Fruit fly (Drosophila melanogaster) whole organism, embryonic: ENCODE results near the gene CG1233.

Source experiments
- Atf6 ChIP-seq: fragments of 200-800 bp; sonication (Bioruptor generic); IDR thresholded peaks from 2 replicates; pipeline ENCODE4 v1.3.6; 2022; ENCODE audit warnings: missing biosample characterization, missing genetic modification characterization
- Awh ChIP-seq: fragments of 200-800 bp; sonication (Bioruptor generic); IDR thresholded peaks from 2 replicates; pipeline ENCODE4, ENCODE4 v1.3.6; 2022; ENCODE audit warnings: missing biosample characterization, missing genetic modification characterization
- CG10209 ChIP-seq: fragments of 200-800 bp; sonication (Bioruptor generic); optimal IDR thresholded peaks from 3 replicates; lab custom pipeline; 2017; ENCODE audit warnings: missing biosample characterization, mild to moderate bottlenecking, missing genetic modification characterization, missing genetic modification reagents
- CG10431 ChIP-seq: fragments of 200-800 bp; sonication (Bioruptor generic); optimal IDR thresholded peaks from 3 replicates; lab custom pipeline; 2018; ENCODE audit warnings: missing biosample characterization, mild to moderate bottlenecking, missing genetic modification characterization
- CG12299 ChIP-seq: fragments of 200-800 bp; sonication (Bioruptor generic); optimal IDR thresholded peaks from 2 replicates; lab custom pipeline; 2018; ENCODE audit warnings: missing biosample characterization, mild to moderate bottlenecking, missing genetic modification characterization
- CG13424 ChIP-seq: fragments of 200-800 bp; sonication (Bioruptor generic); optimal IDR thresholded peaks from 2 replicates; lab custom pipeline; 2019; ENCODE audit warnings: missing biosample characterization, mild to moderate bottlenecking, missing genetic modification characterization, moderate library complexity
- CG14667 ChIP-seq: fragments of 200-800 bp; sonication (Bioruptor generic); IDR thresholded peaks from 2 replicates; pipeline ENCODE4 v1.3.6; 2022; ENCODE audit warnings: missing biosample characterization, missing genetic modification characterization
- CG15479 ChIP-seq: fragments of 200-800 bp; sonication (Bioruptor generic); optimal IDR thresholded peaks from 3 replicates; lab custom pipeline; 2019; ENCODE audit warnings: missing biosample characterization, mild to moderate bottlenecking, missing genetic modification characterization, moderate library complexity
- CG1602 ChIP-seq: fragments of 200-800 bp; sonication (Bioruptor generic); optimal IDR thresholded peaks from 3 replicates; lab custom pipeline; 2016; ENCODE audit warnings: missing biosample characterization, missing genetic modification characterization
- CG16863 ChIP-seq: fragments of 200-800 bp; sonication (Bioruptor generic); optimal IDR thresholded peaks from 3 replicates; lab custom pipeline; 2016; ENCODE audit warnings: missing biosample characterization, missing genetic modification characterization
- CG17328 ChIP-seq: fragments of 200-800 bp; sonication (Bioruptor generic); IDR thresholded peaks from 2 replicates; pipeline ENCODE4 v1.3.6; 2022; ENCODE audit warnings: missing biosample characterization, missing genetic modification characterization
- CG18011 ChIP-seq: fragments of 200-800 bp; sonication (Bioruptor generic); optimal IDR thresholded peaks from 2 replicates; lab custom pipeline; 2017; ENCODE audit warnings: missing biosample characterization, missing genetic modification characterization, mild to moderate bottlenecking, moderate library complexity, missing genotype
- CG32532 ChIP-seq: fragments of 200-800 bp; sonication (Bioruptor generic); IDR thresholded peaks from 2 replicates; pipeline ENCODE4 v1.3.6; 2022; ENCODE audit warnings: missing biosample characterization, missing genetic modification characterization
- CG32772 ChIP-seq: fragments of 200-800 bp; sonication (Bioruptor generic); IDR thresholded peaks from 2 replicates; pipeline ENCODE4 v1.3.6; 2022; ENCODE audit warnings: missing biosample characterization, missing genetic modification characterization
- CG3726 ChIP-seq: fragments of 200-800 bp; sonication (Bioruptor generic); IDR thresholded peaks from 3 replicates; pipeline ENCODE4, ENCODE4 v1.3.6; 2022; ENCODE audit warnings: missing biosample characterization, missing genetic modification characterization
- CG3847 ChIP-seq: fragments of 200-800 bp; sonication (Bioruptor generic); IDR thresholded peaks from 2 replicates; pipeline ENCODE4 v1.3.6; 2022; ENCODE audit warnings: missing biosample characterization, missing genetic modification characterization
- CG4617 ChIP-seq: fragments of 200-800 bp; sonication (Bioruptor generic); optimal IDR thresholded peaks from 3 replicates; lab custom pipeline; 2016; ENCODE audit warnings: missing biosample characterization, missing genetic modification characterization, borderline replicate concordance
- CG5953 ChIP-seq: fragments of 200-800 bp; sonication (Bioruptor generic); IDR thresholded peaks from 2 replicates; pipeline ENCODE4 v1.3.6; 2022; ENCODE audit warnings: missing biosample characterization, missing genetic modification characterization
- CG6654 ChIP-seq: fragments of 200-800 bp; sonication (Bioruptor generic); optimal IDR thresholded peaks from 2 replicates; lab custom pipeline; 2017; ENCODE audit warnings: missing biosample characterization, mild to moderate bottlenecking, missing genetic modification characterization
- CG7786 ChIP-seq: fragments of 200-800 bp; sonication (Bioruptor generic); optimal IDR thresholded peaks from 2 replicates; lab custom pipeline; 2016; ENCODE audit warnings: missing biosample characterization, missing genetic modification characterization
- CG7987 ChIP-seq: fragments of 200-800 bp; sonication (Bioruptor generic); optimal IDR thresholded peaks from 2 replicates; lab custom pipeline; 2018; ENCODE audit warnings: missing biosample characterization, mild to moderate bottlenecking, missing genetic modification characterization, moderate library complexity
- CG8478 ChIP-seq: fragments of >200 bp; optimal IDR thresholded peaks from 2 replicates; lab custom pipeline; 2018
- CG9727 ChIP-seq: fragments of 200-800 bp; sonication (Bioruptor generic); optimal IDR thresholded peaks from 3 replicates; lab custom pipeline; 2017; ENCODE audit warnings: missing biosample characterization, mild to moderate bottlenecking, missing genetic modification characterization
- Camta ChIP-seq: fragments of 200-800 bp; sonication (Bioruptor generic); optimal IDR thresholded peaks from 2 replicates; lab custom pipeline; 2016; ENCODE audit warnings: missing biosample characterization, missing genetic modification characterization
- Dp ChIP-seq: fragments of 200-800 bp; sonication (Bioruptor generic); optimal IDR thresholded peaks from 2 replicates; lab custom pipeline; 2018; ENCODE audit warnings: missing biosample characterization, mild to moderate bottlenecking, missing genetic modification characterization, moderate library complexity
- Elba2 ChIP-seq: fragments of 200-800 bp; sonication (Bioruptor generic); optimal IDR thresholded peaks from 3 replicates; lab custom pipeline; 2016; ENCODE audit warnings: missing biosample characterization, missing genetic modification characterization
- Fer1 ChIP-seq: fragments of 200-800 bp; sonication (Bioruptor generic); optimal IDR thresholded peaks from 2 replicates; lab custom pipeline; 2017; ENCODE audit warnings: missing biosample characterization, mild to moderate bottlenecking, missing genetic modification characterization
- H2.0 ChIP-seq: fragments of 200-800 bp; sonication (Bioruptor generic); IDR thresholded peaks from 2 replicates; pipeline ENCODE4 v1.3.6; 2022; ENCODE audit warnings: missing biosample characterization, missing genetic modification characterization
- Hey ChIP-seq: fragments of 200-800 bp; sonication (Bioruptor generic); optimal IDR thresholded peaks from 3 replicates; lab custom pipeline; 2018; ENCODE audit warnings: missing biosample characterization, mild to moderate bottlenecking, missing genetic modification characterization
- HmgD ChIP-seq: fragments of 200-800 bp; sonication (Bioruptor generic); optimal IDR thresholded peaks from 3 replicates; lab custom pipeline; 2016; ENCODE audit warnings: missing biosample characterization, missing genetic modification characterization
- croc ChIP-seq: fragments of 200-800 bp; sonication (Bioruptor generic); conservative IDR thresholded peaks from 3 replicates; pipeline ENCODE4 v1.3.6; 2022; ENCODE audit warnings: missing biosample characterization, missing genetic modification characterization
- crp ChIP-seq, 2 experiments: fragments of 200-800 bp; sonication (Bioruptor generic); optimal IDR thresholded peaks; 2 replicates in 1 of 2; 3 replicates in 1 of 2; lab custom pipeline; 2017; ENCODE audit warnings: missing biosample characterization in 2 of 2, missing genetic modification characterization in 2 of 2, mild to moderate bottlenecking in 1 of 2, moderate library complexity in 1 of 2
- dpn ChIP-seq, 2 experiments: fragments of 200-800 bp; sonication (Bioruptor generic); optimal IDR thresholded peaks; 3 replicates each; lab custom pipeline; 2016; ENCODE audit warnings: missing biosample characterization in 2 of 2, missing genetic modification characterization in 2 of 2
- ewg ChIP-seq: fragments of 200-800 bp; sonication (Bioruptor generic); optimal IDR thresholded peaks from 3 replicates; lab custom pipeline; 2017; ENCODE audit warnings: mild to moderate bottlenecking, missing biosample characterization, missing genetic modification reagents, missing genetic modification characterization
- ind ChIP-seq: fragments of 200-800 bp; sonication (Bioruptor generic); optimal IDR thresholded peaks from 3 replicates; lab custom pipeline; 2016; ENCODE audit warnings: missing biosample characterization, missing genetic modification characterization
- insv ChIP-seq, 2 experiments: fragments of 200-800 bp; sonication (Bioruptor generic); optimal IDR thresholded peaks; 3 replicates each; lab custom pipeline; 2016 to 2018; ENCODE audit warnings: missing biosample characterization in 2 of 2, missing genetic modification characterization in 2 of 2
- inv ChIP-seq: fragments of 200-800 bp; sonication (Bioruptor generic); IDR thresholded peaks from 2 replicates; pipeline ENCODE4 v1.3.6; 2022; ENCODE audit warnings: missing biosample characterization, missing genetic modification characterization; ENCODE audit not compliant: partially characterized antibody
- lmd ChIP-seq: fragments of 200-800 bp; sonication (Bioruptor generic); IDR thresholded peaks from 2 replicates; pipeline ENCODE4 v1.3.6; 2022; ENCODE audit warnings: missing biosample characterization, missing genetic modification characterization
- pan ChIP-seq, 4 experiments: fragments of >200 bp in 3 of 4; fragments of 200-800 bp in 1 of 4; sonication (Bioruptor generic) in 1 of 4; optimal IDR thresholded peaks in 3 of 4; IDR thresholded peaks in 1 of 4; 2 replicates each; pipeline versions ENCODE4 v1.3.6 to Lab custom; 2017 to 2022; ENCODE audit warnings: missing biosample characterization in 2 of 4, missing genetic modification characterization in 2 of 4, mixed read lengths in 1 of 4
- pho ChIP-seq: fragments of 200-800 bp; sonication (Bioruptor generic); optimal IDR thresholded peaks from 2 replicates; lab custom pipeline; 2016; ENCODE audit warnings: missing biosample characterization, missing genetic modification characterization
- phol ChIP-seq: fragments of 200-800 bp; sonication (Bioruptor generic); optimal IDR thresholded peaks from 3 replicates; lab custom pipeline; 2018; ENCODE audit warnings: missing biosample characterization, mild to moderate bottlenecking, missing genetic modification characterization, moderate library complexity
- sc ChIP-seq, 3 experiments: fragments of >200 bp in 2 of 3; fragments of 200-800 bp in 1 of 3; sonication (Bioruptor generic) in 1 of 3; optimal IDR thresholded peaks; 2 replicates in 2 of 3; 3 replicates in 1 of 3; lab custom pipeline; 2017; ENCODE audit warnings: mild to moderate bottlenecking in 1 of 3, missing biosample characterization in 1 of 3, missing genetic modification characterization in 1 of 3, missing genetic modification reagents in 1 of 3
- sens ChIP-seq: fragments of 200-800 bp; sonication (Bioruptor generic); peaks from one replicate; lab custom pipeline; 2016; ENCODE audit warnings: missing biosample characterization, missing genetic modification characterization
- slbo ChIP-seq: fragments of 200-800 bp; sonication (Bioruptor generic); IDR thresholded peaks from 2 replicates; pipeline ENCODE4 v1.3.6; 2022; ENCODE audit warnings: missing biosample characterization, missing genetic modification characterization
- sob ChIP-seq: fragments of 200-800 bp; sonication (Bioruptor generic); IDR thresholded peaks from 2 replicates; pipeline ENCODE4 v1.3.6; 2022; ENCODE audit warnings: missing biosample characterization, missing genetic modification characterization
- sug ChIP-seq: fragments of 200-800 bp; optimal IDR thresholded peaks from 2 replicates; lab custom pipeline; 2019; ENCODE audit warnings: missing biosample characterization, mild to moderate bottlenecking, missing genetic modification characterization, moderate library complexity
- vnd ChIP-seq: fragments of 200-800 bp; sonication (Bioruptor generic); IDR thresholded peaks from 3 replicates; pipeline ENCODE4 v1.3.6; 2022; ENCODE audit warnings: missing biosample characterization, missing genetic modification characterization; ENCODE audit not compliant: partially characterized antibody
- wor ChIP-seq: fragments of 200-800 bp; sonication (Bioruptor generic); IDR thresholded peaks from 2 replicates; pipeline ENCODE4 v1.3.6; 2022; ENCODE audit warnings: missing biosample characterization, missing genetic modification characterization
- zfh2 ChIP-seq: fragments of 200-800 bp; sonication (Bioruptor generic); optimal IDR thresholded peaks from 2 replicates; lab custom pipeline; 2016; ENCODE audit warnings: missing biosample characterization, missing genetic modification characterization

Gene CG1233

dm6 chr3L:361201-361600, at the start of gene CG1233, which contains the start of gene Cdc5 (continued):
- TF ChIP-seq ind (GFP tag; lab: Kevin White, UChicago) = no peak
- peak in 1 of 2 experiments; percentile 26 for TF ChIP-seq dpn (GFP tag; optimal IDR thresholded peaks at IDR 0.05; lab: Kevin White, UChicago)
- peak; percentile 26 for TF ChIP-seq CG10431
- no peak for TF ChIP-seq Camta (GFP tag; lab: Kevin White, UChicago)
- TF ChIP-seq zfh2 = peak; percentile 22
- peak; percentile 87 for TF ChIP-seq sens (GFP tag; lab: Kevin White, UChicago)
- TF ChIP-seq Dp = peak; percentile 36
- peak; percentile 55 for TF ChIP-seq CG9727 (GFP tag; lab: Kevin White, UChicago)
- TF ChIP-seq pho (GFP tag; lab: Kevin White, UChicago) = peak; percentile 50
- peak; percentile 49; the same call in 1 of the 2 replicates for TF ChIP-seq slbo (GFP tag; lab: Robert Waterston, UW)
- TF ChIP-seq inv (GFP tag; lab: Robert Waterston, UW) = peak; percentile 42
- no peak for TF ChIP-seq CG14667 (GFP tag; lab: Robert Waterston, UW)
- peak; percentile 92 to 98 for TF ChIP-seq crp (GFP tag; optimal IDR thresholded peaks at IDR 0.05; lab: Kevin White, UChicago)
- TF ChIP-seq CG16863 = peak; percentile 29
- TF ChIP-seq sug (tag; lab: Kevin White, UChicago) = no peak
- peak; percentile 77 for TF ChIP-seq CG3847 (GFP tag; lab: Robert Waterston, UW)
- no peak for TF ChIP-seq Fer1
- TF ChIP-seq Awh (GFP tag; lab: Robert Waterston, UW) = no peak
- TF ChIP-seq CG3726 (GFP tag; lab: Robert Waterston, UW) = no peak
- TF ChIP-seq CG8478 (lab: Kevin White, UChicago) = no peak
- TF ChIP-seq insv (GFP tag; optimal IDR thresholded peaks at IDR 0.05; lab: Kevin White, UChicago) = peak in 1 of 2 experiments; percentile 10
- peak; percentile 49; the same call in 2 of the 3 replicates for TF ChIP-seq vnd (GFP tag; lab: Robert Waterston, UW)
- TF ChIP-seq wor (GFP tag; lab: Robert Waterston, UW) = no peak
- TF ChIP-seq croc (GFP tag; lab: Robert Waterston, UW) = no peak
- TF ChIP-seq Hey = no peak
- no peak for TF ChIP-seq CG6654
- no peak for TF ChIP-seq H2.0 (GFP tag; lab: Robert Waterston, UW)
- TF ChIP-seq pan (optimal IDR thresholded peaks at IDR 0.05; lab: Kevin White, UChicago) = no peak
- TF ChIP-seq pan (GFP tag; optimal IDR thresholded peaks at IDR 0.05 in 1 of 2, IDR thresholded peaks at IDR 0.05 in 1 of 2) = peak in 1 of 2 experiments; percentile 6
- TF ChIP-seq CG5953 (GFP tag; lab: Robert Waterston, UW) = peak; percentile 23; the same call in 1 of the 2 replicates
- peak; percentile 75 for TF ChIP-seq sob (GFP tag; lab: Robert Waterston, UW)
- peak; percentile 80 for TF ChIP-seq phol
- no peak for TF ChIP-seq HmgD (GFP tag; lab: Kevin White, UChicago)
- TF ChIP-seq CG4617 (GFP tag; lab: Kevin White, UChicago) = peak; percentile 48
- TF ChIP-seq CG7786 (GFP tag; lab: Kevin White, UChicago) = peak; percentile 4
- peak; percentile 72 for TF ChIP-seq CG13424 (tag; lab: Kevin White, UChicago)
- TF ChIP-seq CG12299 (tag; lab: Kevin White, UChicago) = peak; percentile 45
- TF ChIP-seq CG32532 (GFP tag; lab: Robert Waterston, UW) = peak; percentile 42
- TF ChIP-seq CG18011 = peak; percentile 58
- 0 out of 2 replicates have a peak, but pooled peaks have one; percentile 18 for TF ChIP-seq lmd (GFP tag; lab: Robert Waterston, UW)
- peak; percentile 31 for TF ChIP-seq CG7987 (GFP tag; lab: Kevin White, UChicago)
- TF ChIP-seq CG17328 (GFP tag; lab: Robert Waterston, UW) = peak; percentile 23; the same call in 1 of the 2 replicates
- TF ChIP-seq Elba2 (GFP tag; lab: Kevin White, UChicago) = peak; percentile 55
- no peak for TF ChIP-seq CG10209 (GFP tag; lab: Kevin White, UChicago)
- TF ChIP-seq sc (optimal IDR thresholded peaks at IDR 0.05; lab: Kevin White, UChicago) = no peak
- TF ChIP-seq sc (GFP tag; optimal IDR thresholded peaks at IDR 0.05; lab: Kevin White, UChicago) = no peak
- peak; percentile 40; the same call in 1 of the 2 replicates for TF ChIP-seq Atf6 (GFP tag; lab: Robert Waterston, UW)
- peak; percentile 45 for TF ChIP-seq ewg (GFP tag; lab: Kevin White, UChicago)
- peak; percentile 63; the same call in 1 of the 2 replicates for TF ChIP-seq CG32772
- TF ChIP-seq CG15479 = peak; percentile 16
- TF ChIP-seq CG1602 (GFP tag; lab: Kevin White, UChicago) = no peak
